Worm (Caenorhabditis elegans): ENCODE data around the gene C35D6.4.

Gene C35D6.4

ce11 chrIV:16384665-16385064, 33.9 kb downstream of the C35D6.4 start:
- TF ChIP-seq elt-2 (tag; optimal IDR thresholded peaks at IDR 0.05), result no peak
- no peak for TF ChIP-seq fos-1 (tag; optimal IDR thresholded peaks at IDR 0.05)
- no peak for TF ChIP-seq aly-2 (tag; optimal IDR thresholded peaks at IDR 0.05)
- TF ChIP-seq jun-1 (tag; optimal IDR thresholded peaks at IDR 0.05), result no peak
- no peak for TF ChIP-seq mdl-1 (tag; optimal IDR thresholded peaks at IDR 0.05)
- TF ChIP-seq pha-4 (tag; optimal IDR thresholded peaks at IDR 0.05), result no peak

DNA sequence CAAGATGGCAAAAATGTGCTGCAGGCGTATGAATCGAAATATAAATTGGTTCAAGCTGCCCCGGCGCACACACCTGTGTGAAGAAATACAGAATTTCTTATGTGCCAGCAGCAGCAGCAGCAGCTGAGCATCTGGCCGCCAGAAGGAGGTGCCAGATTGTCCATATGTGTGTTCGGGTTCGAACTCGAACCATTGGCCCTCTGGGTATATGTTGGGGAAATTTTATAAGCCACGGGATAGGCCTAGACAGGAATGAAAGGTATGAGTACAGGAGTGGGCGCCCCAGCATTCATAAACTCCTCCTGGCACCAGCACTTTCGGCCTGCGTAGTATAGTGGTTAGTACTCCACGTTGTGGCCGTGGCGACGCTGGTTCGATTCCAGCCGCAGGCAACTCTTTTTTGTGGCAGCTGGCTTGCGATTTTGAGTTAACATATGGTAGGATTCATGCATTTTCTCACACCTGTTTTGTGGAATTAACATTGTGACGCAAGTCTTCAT, 37.4 kb downstream of the C35D6.4 start:
- peak; percentile 29 for TF ChIP-seq nhr-43 (tag; optimal IDR thresholded peaks at IDR 0.05; ENCODE audit: poor library complexity, severe bottlenecking)
- TF ChIP-seq nfya-1 (tag; optimal IDR thresholded peaks at IDR 0.05; ENCODE audit: insufficient read depth), result peak; percentile 40
- TF ChIP-seq nhr-76 (tag; optimal IDR thresholded peaks at IDR 0.05), result no peak
- TF ChIP-seq hmg-11 (tag; optimal IDR thresholded peaks at IDR 0.05), result peak; percentile 77
- TF ChIP-seq pqm-1 (tag; optimal IDR thresholded peaks at IDR 0.05), result no peak
- no peak for TF ChIP-seq zag-1 (tag; optimal IDR thresholded peaks at IDR 0.05)
- TF ChIP-seq ceh-82 (tag; optimal IDR thresholded peaks at IDR 0.05), result no peak
- no peak for TF ChIP-seq fkh-10 (GFP tag; optimal IDR thresholded peaks at IDR 0.05)
- peak; percentile 56 for TF ChIP-seq lin-39 (tag; optimal IDR thresholded peaks at IDR 0.05)
- TF ChIP-seq pha-4 (tag; optimal IDR thresholded peaks at IDR 0.05), result peak; percentile 17
- TF ChIP-seq unc-62 (GFP tag; optimal IDR thresholded peaks at IDR 0.05), result no peak
- TF ChIP-seq lin-15B (tag; optimal IDR thresholded peaks at IDR 0.05), result peak; percentile 19
- no peak for TF ChIP-seq nhr-67 (tag; optimal IDR thresholded peaks at IDR 0.05)
- TF ChIP-seq elt-2 (tag; optimal IDR thresholded peaks at IDR 0.05), result peak; percentile 2

- TF ChIP-seq jun-1 (tag; optimal IDR thresholded peaks at IDR 0.05) (no peak), ceh-16 (tag; optimal IDR thresholded peaks at IDR 0.05) (no peak), daf-12 (tag; optimal IDR thresholded peaks at IDR 0.05) (no peak), nhr-25 (tag; optimal IDR thresholded peaks at IDR 0.05) (peak; percentile 24), egl-5 (tag; optimal IDR thresholded peaks at IDR 0.05) (peak; percentile 32), nfya-1 (tag; optimal IDR thresholded peaks at IDR 0.05; ENCODE audit: insufficient read depth) (peak; percentile 59), nhr-23 (tag; optimal IDR thresholded peaks at IDR 0.05) (peak; percentile 32), elt-1 (tag; optimal IDR thresholded peaks at IDR 0.05) (no peak), egl-27 (tag; optimal IDR thresholded peaks at IDR 0.05) (no peak), ama-1 (optimal IDR thresholded peaks at IDR 0.05) (no peak), elt-3 (tag; optimal IDR thresholded peaks at IDR 0.05) (peak in 1 of 3 experiments; percentile 54), lsy-12 (tag; optimal IDR thresholded peaks at IDR 0.05) (peak; percentile 33), nhr-12 (tag; optimal IDR thresholded peaks at IDR 0.05) (no peak), unc-62 (GFP tag; optimal IDR thresholded peaks at IDR 0.05) (no peak), aly-2 (tag; optimal IDR thresholded peaks at IDR 0.05) (no peak), fkh-10 (GFP tag; optimal IDR thresholded peaks at IDR 0.05) (no peak), lin-39 (tag; optimal IDR thresholded peaks at IDR 0.05) (peak; percentile 67), hmg-11 (tag; optimal IDR thresholded peaks at IDR 0.05) (peak; percentile 60), fkh-2 (tag; optimal IDR thresholded peaks at IDR 0.05) (no peak), unc-39 (tag; optimal IDR thresholded peaks at IDR 0.05) (no peak), ztf-11 (tag; optimal IDR thresholded peaks at IDR 0.05) (no peak), mml-1 (tag; optimal IDR thresholded peaks at IDR 0.05) (no peak), nhr-237 (tag; optimal IDR thresholded peaks at IDR 0.05) (no peak), mdl-1 (tag; optimal IDR thresholded peaks at IDR 0.05) (no peak), ceh-82 (tag; optimal IDR thresholded peaks at IDR 0.05) (no peak), nhr-43 (tag; optimal IDR thresholded peaks at IDR 0.05; ENCODE audit: poor library complexity, severe bottlenecking) (peak; percentile 74), nhr-11 (tag; optimal IDR thresholded peaks at IDR 0.05) (no peak), nhr-28 (tag; optimal IDR thresholded peaks at IDR 0.05) (no peak), ceh-9 (tag; optimal IDR thresholded peaks at IDR 0.05) (no peak), nhr-77 (tag; optimal IDR thresholded peaks at IDR 0.05) (no peak), pha-4 (tag; optimal IDR thresholded peaks at IDR 0.05) (peak; percentile 17), ceh-28 (tag; optimal IDR thresholded peaks at IDR 0.05) (no peak), R02D3.7 (tag; optimal IDR thresholded peaks at IDR 0.05) (no peak), sea-2 (GFP tag; optimal IDR thresholded peaks at IDR 0.05) (no peak), skn-1 (tag; optimal IDR thresholded peaks at IDR 0.05) (peak; percentile 4), ZK546.5 (tag; optimal IDR thresholded peaks at IDR 0.05) (no peak), nhr-67 (tag; optimal IDR thresholded peaks at IDR 0.05) (no peak), eor-1 (tag; optimal IDR thresholded peaks at IDR 0.05) (no peak), ztf-4 (tag; optimal IDR thresholded peaks at IDR 0.05) (peak; percentile 18), zag-1 (tag; optimal IDR thresholded peaks at IDR 0.05) (no peak), nhr-76 (tag; optimal IDR thresholded peaks at IDR 0.05) (no peak), elt-2 (tag; optimal IDR thresholded peaks at IDR 0.05) (peak; percentile 39), snpc-4 (tag; optimal IDR thresholded peaks at IDR 0.05) (peak; percentile 14), tbx-2 (tag; optimal IDR thresholded peaks at IDR 0.05) (peak; percentile 30), pqm-1 (tag; optimal IDR thresholded peaks at IDR 0.05) (peak; percentile 31), fos-1 (tag; optimal IDR thresholded peaks at IDR 0.05) (no peak)
These were observed 38.2 kb downstream of the C35D6.4 start for ce11 chrIV:16388856-16389461.
